Fruit fly (Drosophila melanogaster) whole organism, embryonic: ENCODE data around the gene Pdhb.

Experiments
- CG12391 ChIP-seq: fragments of 200-800 bp; sonication (Bioruptor generic); optimal IDR thresholded peaks from 3 replicates; lab custom pipeline; 2018; ENCODE audit warnings: missing biosample characterization, mild to moderate bottlenecking, missing genetic modification characterization, moderate library complexity
- CG1647 ChIP-seq: fragments of 200-800 bp; sonication (Bioruptor generic); optimal IDR thresholded peaks from 3 replicates; lab custom pipeline; 2016; ENCODE audit warnings: missing biosample characterization, missing genetic modification characterization
- CG30403 ChIP-seq: fragments of 200-800 bp; sonication (Bioruptor generic); optimal IDR thresholded peaks from 3 replicates; lab custom pipeline; 2016; ENCODE audit warnings: missing biosample characterization, missing genetic modification characterization
- CG31441 ChIP-seq: fragments of 200-800 bp; sonication (Bioruptor generic); IDR thresholded peaks from 2 replicates; pipeline ENCODE4 v1.3.6; 2022; ENCODE audit warnings: missing biosample characterization, missing genetic modification characterization
- Deaf1 ChIP-seq: fragments of 200-800 bp; optimal IDR thresholded peaks from 3 replicates; lab custom pipeline; 2019; ENCODE audit warnings: missing biosample characterization, mild to moderate bottlenecking, missing genetic modification characterization, moderate library complexity
- Hr3 ChIP-seq: fragments of 200-800 bp; sonication (Bioruptor generic); optimal IDR thresholded peaks from 3 replicates; lab custom pipeline; 2016; ENCODE audit warnings: missing biosample characterization, missing genetic modification characterization
- bcd ChIP-seq: fragments of 200-800 bp; sonication (Bioruptor generic); optimal IDR thresholded peaks from 2 replicates; lab custom pipeline; 2017; ENCODE audit warnings: missing biosample characterization, mild to moderate bottlenecking, missing genetic modification characterization
- ewg ChIP-seq: fragments of 200-800 bp; sonication (Bioruptor generic); optimal IDR thresholded peaks from 3 replicates; lab custom pipeline; 2017; ENCODE audit warnings: mild to moderate bottlenecking, missing biosample characterization, missing genetic modification reagents, missing genetic modification characterization
- hkb ChIP-seq, 2 experiments: fragments of 200-800 bp in 1 of 2; fragments of >200 bp in 1 of 2; sonication (Bioruptor generic) in 1 of 2; IDR thresholded peaks in 1 of 2; optimal IDR thresholded peaks in 1 of 2; 2 replicates each; pipeline versions ENCODE4 v1.3.6 to Lab custom; 2017 to 2022; ENCODE audit warnings: missing biosample characterization in 1 of 2, missing genetic modification characterization in 1 of 2
- vvl ChIP-seq: fragments of 200-800 bp; sonication (Bioruptor generic); IDR thresholded peaks from 2 replicates; pipeline ENCODE4 v1.3.6; 2022; ENCODE audit warnings: missing biosample characterization, missing genetic modification characterization

DNA sequence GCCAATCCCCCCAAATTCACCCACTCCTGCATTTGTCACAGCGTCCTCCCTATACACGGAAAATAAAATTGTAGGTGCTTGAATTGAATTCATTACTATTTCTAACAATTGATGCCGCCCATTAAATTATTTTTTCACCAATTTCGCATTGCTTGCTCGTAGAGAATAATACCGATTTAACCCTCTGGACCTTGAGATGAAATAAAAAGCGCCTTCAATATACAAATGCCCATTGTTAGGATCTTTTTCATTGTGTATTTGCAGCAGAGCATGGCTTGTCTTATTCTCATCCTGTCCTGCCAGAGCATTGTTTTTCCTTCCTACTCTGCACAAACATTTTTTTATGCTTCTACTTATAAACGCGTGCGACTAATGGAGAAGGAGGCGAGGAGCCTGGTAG is 21.3 kb upstream of the Pdhb start:
- no peak for TF ChIP-seq ewg
- no peak for TF ChIP-seq CG1647 (GFP tag; lab: Kevin White, UChicago)
- no peak for TF ChIP-seq bcd
- no peak for TF ChIP-seq CG30403 (GFP tag; lab: Kevin White, UChicago)
- TF ChIP-seq Deaf1 (tag; lab: Kevin White, UChicago), result no peak
- TF ChIP-seq hkb (optimal IDR thresholded peaks at IDR 0.05; lab: Kevin White, UChicago), result no peak
- no peak for TF ChIP-seq hkb (GFP tag; IDR thresholded peaks at IDR 0.05; lab: Robert Waterston, UW)
- no peak for TF ChIP-seq CG31441
- no peak for TF ChIP-seq CG12391 (tag; lab: Kevin White, UChicago)
- TF ChIP-seq Hr3 (GFP tag; lab: Kevin White, UChicago), result no peak
- no peak for TF ChIP-seq vvl (GFP tag; lab: Robert Waterston, UW)
